Worm (Caenorhabditis elegans): ENCODE measurements around the gene C50B6.3.

DNA sequence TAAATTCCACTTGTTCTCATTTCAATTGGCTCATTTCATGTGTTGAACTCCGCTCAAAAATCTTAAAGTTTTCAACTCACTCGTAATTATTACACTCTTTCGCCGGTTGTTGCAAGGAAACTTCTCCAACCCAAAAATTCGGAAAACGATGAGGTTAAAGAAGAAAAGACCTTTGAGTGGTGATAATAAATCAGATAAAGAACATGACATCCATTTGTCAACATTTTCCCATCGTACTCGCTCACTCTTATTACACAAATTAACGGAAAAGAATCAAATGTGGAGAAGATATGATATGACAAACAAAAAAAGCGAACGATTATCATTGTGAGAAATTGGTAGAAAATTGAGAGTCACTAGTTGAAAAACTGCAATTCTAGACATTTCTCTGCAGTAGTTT, 28.1 kb upstream of the C50B6.3 start:
- TF ChIP-seq nhr-11 (tag; optimal IDR thresholded peaks at IDR 0.05) = no peak
- TF ChIP-seq sox-2 (GFP tag; IDR thresholded peaks at IDR 0.05) = no peak
- no peak for TF ChIP-seq pha-4 (tag; optimal IDR thresholded peaks at IDR 0.05)
- TF ChIP-seq ceh-31 (tag; optimal IDR thresholded peaks at IDR 0.05) = no peak
- no peak for TF ChIP-seq pqm-1 (tag; optimal IDR thresholded peaks at IDR 0.05)
- TF ChIP-seq ceh-19 (GFP tag; optimal IDR thresholded peaks at IDR 0.05) = no peak
- TF ChIP-seq unc-55 (GFP tag; optimal IDR thresholded peaks at IDR 0.05) = no peak
- no peak for TF ChIP-seq npax-4 (tag; optimal IDR thresholded peaks at IDR 0.05)
- TF ChIP-seq hlh-15 (tag; optimal IDR thresholded peaks at IDR 0.05) = no peak
- TF ChIP-seq hlh-30 (tag; optimal IDR thresholded peaks at IDR 0.05; ENCODE audit: insufficient read depth) = no peak

Data from whole organism, late embryonic.